Fruit fly (Drosophila melanogaster) Kc167 (cell line): ENCODE results near the gene CG31524.

Experiments
- Sin3A ChIP-seq: fragments of >200 bp; optimal IDR thresholded peaks from 2 replicates; lab custom pipeline; 2018; ENCODE audit warnings: missing external identifiers
- h ChIP-seq: fragments of >200 bp; optimal IDR thresholded peaks from 3 replicates; lab custom pipeline; 2018; ENCODE audit warnings: missing external identifiers
- psq ChIP-seq: fragments of >200 bp; optimal IDR thresholded peaks from 2 replicates; lab custom pipeline; 2017; ENCODE audit warnings: missing external identifiers
- ttk ChIP-seq: sonication (Bioruptor generic); optimal IDR thresholded peaks from 2 replicates; lab custom pipeline; 2017; ENCODE audit warnings: missing external identifiers

dm6 chr3R:30503406-30503805 lies 10.7 kb downstream of the CG31524 start, which contains the start of gene CG31371:
- no peak for TF ChIP-seq ttk (lab: Kevin White, UChicago)
- TF ChIP-seq h (lab: Kevin White, UChicago) = no peak
- TF ChIP-seq Sin3A (lab: Kevin White, UChicago) = no peak
- no peak for TF ChIP-seq psq
